Fruit fly (Drosophila melanogaster) whole organism, embryonic: Measurements from ENCODE around the gene CG11550.

Source experiments
- Bgb ChIP-seq: fragments of 200-800 bp; sonication (Bioruptor generic); IDR thresholded peaks from 2 replicates; pipeline ENCODE4 v1.3.6; 2022; ENCODE audit warnings: missing biosample characterization, missing genetic modification characterization; ENCODE audit not compliant: partially characterized antibody
- BtbVII ChIP-seq: fragments of 200-800 bp; sonication (Bioruptor generic); optimal IDR thresholded peaks from 3 replicates; lab custom pipeline; 2017; ENCODE audit warnings: missing biosample characterization, mild to moderate bottlenecking, missing genetic modification characterization
- CG12071 ChIP-seq: fragments of 200-800 bp; sonication (Bioruptor generic); optimal IDR thresholded peaks from 3 replicates; lab custom pipeline; 2018; ENCODE audit warnings: missing biosample characterization, mild to moderate bottlenecking, missing genetic modification characterization
- CG1233 ChIP-seq: fragments of 200-800 bp; sonication (Bioruptor generic); optimal IDR thresholded peaks from 4 replicates; lab custom pipeline; 2018; ENCODE audit warnings: missing biosample characterization, mild to moderate bottlenecking, missing genetic modification characterization
- CG13775 ChIP-seq: fragments of 200-800 bp; sonication (Bioruptor generic); optimal IDR thresholded peaks from 3 replicates; lab custom pipeline; 2017; ENCODE audit warnings: missing biosample characterization, mild to moderate bottlenecking, missing genetic modification characterization
- CG14710 ChIP-seq: fragments of 200-800 bp; sonication (Bioruptor generic); optimal IDR thresholded peaks from 3 replicates; lab custom pipeline; 2019; ENCODE audit warnings: missing biosample characterization, mild to moderate bottlenecking, missing genetic modification characterization, moderate library complexity
- CG16813 ChIP-seq: fragments of 200-800 bp; sonication (Bioruptor generic); IDR thresholded peaks from 3 replicates; pipeline ENCODE4 v1.3.6; 2022; ENCODE audit warnings: missing biosample characterization, missing genetic modification characterization; ENCODE audit not compliant: partially characterized antibody
- CG17385 ChIP-seq: fragments of 200-800 bp; sonication (Bioruptor generic); optimal IDR thresholded peaks from 3 replicates; lab custom pipeline; 2018; ENCODE audit warnings: missing biosample characterization, mild to moderate bottlenecking, missing genetic modification characterization
- CG17612 ChIP-seq: fragments of 200-800 bp; sonication (Bioruptor generic); IDR thresholded peaks from 2 replicates; pipeline ENCODE4 v1.3.6; 2022; ENCODE audit warnings: missing biosample characterization, missing genetic modification characterization
- CG18764 ChIP-seq: fragments of 200-800 bp; sonication (Bioruptor generic); optimal IDR thresholded peaks from 3 replicates; lab custom pipeline; 2016; ENCODE audit warnings: missing biosample characterization, missing genetic modification characterization
- CG30403 ChIP-seq: fragments of 200-800 bp; sonication (Bioruptor generic); optimal IDR thresholded peaks from 3 replicates; lab custom pipeline; 2016; ENCODE audit warnings: missing biosample characterization, missing genetic modification characterization
- CG31365 ChIP-seq: fragments of 200-800 bp; sonication (Bioruptor generic); optimal IDR thresholded peaks from 2 replicates; lab custom pipeline; 2018; ENCODE audit warnings: missing biosample characterization, mild to moderate bottlenecking, missing genetic modification characterization
- CG31441 ChIP-seq: fragments of 200-800 bp; sonication (Bioruptor generic); IDR thresholded peaks from 2 replicates; pipeline ENCODE4 v1.3.6; 2022; ENCODE audit warnings: missing biosample characterization, missing genetic modification characterization
- CG4360 ChIP-seq: fragments of 200-800 bp; sonication (Bioruptor generic); IDR thresholded peaks from 2 replicates; pipeline ENCODE4 v1.3.6; 2022; ENCODE audit warnings: missing biosample characterization, missing genetic modification characterization
- CG5953 ChIP-seq: fragments of 200-800 bp; sonication (Bioruptor generic); IDR thresholded peaks from 2 replicates; pipeline ENCODE4 v1.3.6; 2022; ENCODE audit warnings: missing biosample characterization, missing genetic modification characterization
- CG8765 ChIP-seq: fragments of 200-800 bp; sonication (Bioruptor generic); IDR thresholded peaks from 2 replicates; pipeline ENCODE4 v1.3.6; 2022; ENCODE audit warnings: missing biosample characterization, missing genetic modification characterization
- Dip2 ChIP-seq: fragments of 200-800 bp; sonication (Bioruptor generic); IDR thresholded peaks from 2 replicates; pipeline ENCODE4 v1.3.6; 2022; ENCODE audit warnings: missing biosample characterization, missing genetic modification characterization
- Dll ChIP-seq: fragments of 200-800 bp; sonication (Bioruptor generic); IDR thresholded peaks from 4 replicates; pipeline ENCODE4 v1.3.6; 2022; ENCODE audit warnings: missing biosample characterization, missing genetic modification characterization; ENCODE audit not compliant: partially characterized antibody
- Dp ChIP-seq: fragments of 200-800 bp; sonication (Bioruptor generic); optimal IDR thresholded peaks from 2 replicates; lab custom pipeline; 2018; ENCODE audit warnings: missing biosample characterization, mild to moderate bottlenecking, missing genetic modification characterization, moderate library complexity
- Ets65A ChIP-seq: fragments of 200-800 bp; sonication (Bioruptor generic); peaks from one replicate; lab custom pipeline; 2016; ENCODE audit warnings: missing biosample characterization, missing genetic modification characterization
- Hand ChIP-seq: fragments of 200-800 bp; sonication (Bioruptor generic); optimal IDR thresholded peaks from 2 replicates; lab custom pipeline; 2017; ENCODE audit warnings: mild to moderate bottlenecking, missing biosample characterization, missing genetic modification reagents, missing genetic modification characterization
- HmgZ ChIP-seq: fragments of 200-800 bp; sonication (Bioruptor generic); optimal IDR thresholded peaks from 2 replicates; lab custom pipeline; 2018; ENCODE audit warnings: missing biosample characterization, mild to moderate bottlenecking, missing genetic modification characterization
- Meics ChIP-seq: fragments of 200-800 bp; sonication (Bioruptor generic); optimal IDR thresholded peaks from 2 replicates; lab custom pipeline; 2017; ENCODE audit warnings: missing biosample characterization, mild to moderate bottlenecking, missing genetic modification characterization
- Mes4 ChIP-seq: fragments of 200-800 bp; sonication (Bioruptor generic); optimal IDR thresholded peaks from 2 replicates; lab custom pipeline; 2016; ENCODE audit warnings: missing biosample characterization, missing genetic modification characterization
- Neu2 ChIP-seq: fragments of 200-800 bp; sonication (Bioruptor generic); optimal IDR thresholded peaks from 3 replicates; lab custom pipeline; 2016; ENCODE audit warnings: missing biosample characterization, missing genetic modification characterization, borderline replicate concordance
- Usf ChIP-seq: fragments of 200-800 bp; sonication (Bioruptor generic); optimal IDR thresholded peaks from 2 replicates; lab custom pipeline; 2017; ENCODE audit warnings: missing genotype, missing biosample characterization, missing genetic modification characterization
- ab ChIP-seq: fragments of 200-800 bp; sonication (Bioruptor generic); optimal IDR thresholded peaks from 2 replicates; lab custom pipeline; 2016; ENCODE audit warnings: missing biosample characterization, missing genetic modification characterization
- ase ChIP-seq: fragments of 200-800 bp; sonication (Bioruptor generic); IDR thresholded peaks from 3 replicates; pipeline ENCODE4 v1.3.6; 2022; ENCODE audit warnings: missing biosample characterization, missing genetic modification characterization
- cg ChIP-seq: fragments of 200-800 bp; sonication (Bioruptor generic); optimal IDR thresholded peaks from 3 replicates; lab custom pipeline; 2019; ENCODE audit warnings: missing biosample characterization, mild to moderate bottlenecking, missing genetic modification characterization, moderate library complexity
- chinmo ChIP-seq: fragments of 200-800 bp; sonication (Bioruptor generic); IDR thresholded peaks from 4 replicates; pipeline ENCODE4 v1.3.6; 2022; ENCODE audit warnings: missing biosample characterization, missing genetic modification characterization; ENCODE audit not compliant: partially characterized antibody
- crol ChIP-seq: fragments of 200-800 bp; sonication (Bioruptor generic); IDR thresholded peaks from 2 replicates; pipeline ENCODE4 v1.3.6; 2022; ENCODE audit warnings: missing biosample characterization, missing genetic modification characterization
- cwo ChIP-seq: fragments of 200-800 bp; sonication (Bioruptor generic); optimal IDR thresholded peaks from 3 replicates; lab custom pipeline; 2017; ENCODE audit warnings: missing biosample characterization, missing genetic modification characterization, mild to moderate bottlenecking, moderate library complexity, missing genetic modification reagents
- dmrt11E ChIP-seq: fragments of 200-800 bp; sonication (Bioruptor generic); optimal IDR thresholded peaks from 3 replicates; lab custom pipeline; 2018; ENCODE audit warnings: missing biosample characterization, mild to moderate bottlenecking, missing genetic modification characterization, moderate library complexity
- en ChIP-seq: fragments of 200-800 bp; sonication (Bioruptor generic); optimal IDR thresholded peaks from 2 replicates; lab custom pipeline; 2016; ENCODE audit warnings: missing biosample characterization, missing genetic modification characterization
- ewg ChIP-seq: fragments of 200-800 bp; sonication (Bioruptor generic); optimal IDR thresholded peaks from 3 replicates; lab custom pipeline; 2017; ENCODE audit warnings: mild to moderate bottlenecking, missing biosample characterization, missing genetic modification reagents, missing genetic modification characterization
- grau ChIP-seq: fragments of 200-800 bp; optimal IDR thresholded peaks from 3 replicates; lab custom pipeline; 2019; ENCODE audit warnings: missing biosample characterization, mild to moderate bottlenecking, missing genetic modification characterization, moderate library complexity
- lola ChIP-seq, 3 experiments: fragments of >200 bp in 2 of 3; fragments of 200-800 bp in 1 of 3; sonication (Bioruptor generic) in 1 of 3; optimal IDR thresholded peaks; 2 replicates each; lab custom pipeline; 2017 to 2019; ENCODE audit warnings: missing biosample characterization in 3 of 3, missing genetic modification characterization in 3 of 3, mild to moderate bottlenecking in 1 of 3, moderate library complexity in 1 of 3
- mld ChIP-seq: fragments of 200-800 bp; sonication (Bioruptor generic); IDR thresholded peaks from 3 replicates; pipeline ENCODE4 v1.3.6; 2022; ENCODE audit warnings: missing biosample characterization, missing genetic modification characterization; ENCODE audit not compliant: partially characterized antibody
- org-1 ChIP-seq: fragments of 200-800 bp; sonication (Bioruptor generic); optimal IDR thresholded peaks from 2 replicates; lab custom pipeline; 2017; ENCODE audit warnings: missing biosample characterization, missing genetic modification characterization
- peb ChIP-seq: fragments of 200-800 bp; sonication (Bioruptor generic); IDR thresholded peaks from 2 replicates; pipeline ENCODE4 v1.3.6; 2022; ENCODE audit warnings: missing biosample characterization, missing genetic modification characterization
- so ChIP-seq: fragments of 200-800 bp; sonication (Bioruptor generic); IDR thresholded peaks from 3 replicates; pipeline ENCODE4 v1.3.6; 2022; ENCODE audit warnings: missing biosample characterization, missing genetic modification characterization
- tap ChIP-seq: fragments of 200-800 bp; optimal IDR thresholded peaks from 3 replicates; lab custom pipeline; 2019; ENCODE audit warnings: missing biosample characterization, mild to moderate bottlenecking, missing genetic modification characterization, moderate library complexity
- tgo ChIP-seq: fragments of 200-800 bp; sonication (Bioruptor generic); IDR thresholded peaks from 3 replicates; pipeline ENCODE4 v1.3.6; 2022; ENCODE audit warnings: missing biosample characterization, missing genetic modification characterization
- tll ChIP-seq, 2 experiments: fragments of 200-800 bp in 1 of 2; fragments of >200 bp in 1 of 2; sonication (Bioruptor generic) in 1 of 2; optimal IDR thresholded peaks; 2 replicates each; lab custom pipeline; 2017 to 2019; ENCODE audit warnings: missing biosample characterization in 2 of 2, missing genetic modification characterization in 2 of 2, mild to moderate bottlenecking in 1 of 2, moderate library complexity in 1 of 2
- twi ChIP-seq: fragments of 200-800 bp; optimal IDR thresholded peaks from 2 replicates; lab custom pipeline; 2019; ENCODE audit warnings: missing biosample characterization, mild to moderate bottlenecking, missing genetic modification characterization, moderate library complexity
- vfl ChIP-seq: fragments of 200-800 bp; sonication (Bioruptor generic); optimal IDR thresholded peaks from 2 replicates; lab custom pipeline; 2016; ENCODE audit warnings: missing biosample characterization, missing genetic modification characterization
- zf30C ChIP-seq: fragments of 200-800 bp; sonication (Bioruptor generic); optimal IDR thresholded peaks from 3 replicates; lab custom pipeline; 2018; ENCODE audit warnings: missing biosample characterization, mild to moderate bottlenecking, missing genetic modification characterization

The CG11550 gene

dm6 chr3R:31689727-31690126 lies 10.0 kb upstream of the CG11550 start (continued):
- no peak for TF ChIP-seq ase (GFP tag; lab: Robert Waterston, UW)
- no peak for TF ChIP-seq Dll
- TF ChIP-seq Hand (GFP tag; lab: Kevin White, UChicago) = no peak
- TF ChIP-seq org-1 (GFP tag; lab: Kevin White, UChicago) = no peak
- TF ChIP-seq zf30C (GFP tag; lab: Kevin White, UChicago) = no peak
- TF ChIP-seq tgo (GFP tag; lab: Robert Waterston, UW) = no peak
- no peak for TF ChIP-seq Dip2 (GFP tag; lab: Robert Waterston, UW)
- TF ChIP-seq CG17612 (GFP tag; lab: Robert Waterston, UW) = no peak

DNA sequence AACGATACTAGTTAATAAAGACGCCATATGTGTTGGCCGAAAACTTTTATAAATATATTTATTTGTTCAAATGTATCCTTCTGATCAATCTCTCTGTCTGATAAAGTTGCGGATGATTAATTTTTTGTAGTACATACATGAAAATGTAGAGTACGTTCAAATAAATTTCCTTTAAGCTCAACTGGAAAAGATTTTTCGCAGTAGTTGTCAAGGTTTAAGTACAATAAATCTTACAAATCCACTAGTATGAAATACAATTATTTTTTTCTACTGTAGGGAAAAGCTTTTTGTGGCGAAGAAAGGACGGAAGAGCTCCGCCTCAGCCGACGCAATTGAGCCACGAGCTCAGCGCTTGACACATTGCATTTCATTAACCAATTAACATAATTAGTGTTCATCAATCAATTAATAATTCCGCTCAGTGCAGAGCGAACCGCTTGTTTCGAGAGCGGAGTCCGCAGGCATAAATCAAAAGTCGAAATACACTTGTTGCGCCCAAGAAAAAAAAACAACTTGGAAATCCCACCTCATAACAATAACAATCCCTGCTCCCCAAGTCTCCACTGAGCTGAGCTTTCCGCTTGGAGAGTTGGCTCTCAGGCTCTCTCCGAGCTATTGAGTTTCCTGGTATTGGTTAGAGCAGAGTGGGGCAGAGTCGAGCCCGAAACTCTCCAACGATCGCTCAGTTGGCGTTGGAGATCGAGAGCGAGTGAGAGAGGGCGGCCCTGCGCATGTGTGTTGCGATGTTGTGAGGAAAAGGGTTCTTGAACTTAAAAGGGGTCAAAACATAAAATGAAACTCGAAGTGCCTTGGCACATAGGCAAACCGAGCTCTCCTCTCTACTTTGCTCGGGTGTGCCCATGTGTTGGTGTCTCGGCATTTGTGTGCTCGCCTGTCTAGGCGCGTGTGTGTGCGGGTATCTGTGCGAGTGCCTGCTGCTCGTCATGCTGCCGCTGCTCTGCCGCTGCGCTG lies 9.3 kb upstream of the CG11550 start:
- TF ChIP-seq tll (GFP tag; optimal IDR thresholded peaks at IDR 0.05; lab: Kevin White, UChicago) (no peak), CG30403 (GFP tag; lab: Kevin White, UChicago) (peak; percentile 15), CG18764 (GFP tag; lab: Kevin White, UChicago) (no peak), chinmo (GFP tag; lab: Robert Waterston, UW) (peak; percentile 83; the same call in 3 of the 4 replicates), crol (GFP tag; lab: Robert Waterston, UW) (0 out of 2 replicates have a peak, but pooled peaks have one; percentile 42), CG12071 (GFP tag; lab: Kevin White, UChicago) (no peak), grau (tag; lab: Kevin White, UChicago) (peak; percentile 64), CG13775 (GFP tag; lab: Kevin White, UChicago) (no peak), CG31365 (tag; lab: Kevin White, UChicago) (no peak), cg (peak; percentile 93), Meics (GFP tag; lab: Kevin White, UChicago) (no peak), Neu2 (GFP tag; lab: Kevin White, UChicago) (no peak), Dp (GFP tag; lab: Kevin White, UChicago) (no peak), Ets65A (GFP tag; lab: Kevin White, UChicago) (no peak), Mes4 (no peak), tap (tag; lab: Kevin White, UChicago) (no peak), HmgZ (no peak), CG4360 (GFP tag; lab: Robert Waterston, UW) (no peak; the same call in 1 of the 2 replicates), mld (GFP tag; lab: Robert Waterston, UW) (no peak), ewg (GFP tag; lab: Kevin White, UChicago) (no peak), CG31441 (GFP tag; lab: Robert Waterston, UW) (peak; percentile 31; the same call in 1 of the 2 replicates), vfl (GFP tag; lab: Kevin White, UChicago) (no peak), so (GFP tag; lab: Robert Waterston, UW) (no peak), CG16813 (GFP tag; lab: Robert Waterston, UW) (no peak), peb (GFP tag; lab: Robert Waterston, UW) (no peak), ab (GFP tag; lab: Kevin White, UChicago) (no peak), dmrt11E (tag; lab: Kevin White, UChicago) (no peak), lola (GFP tag; optimal IDR thresholded peaks at IDR 0.05; lab: Kevin White, UChicago) (peak in 1 of 3 experiments; percentile 16), Usf (GFP tag; lab: Kevin White, UChicago) (no peak), CG17385 (GFP tag; lab: Kevin White, UChicago) (peak; percentile 10), BtbVII (no peak), CG5953 (GFP tag; lab: Robert Waterston, UW) (no peak), CG8765 (no peak), Bgb (GFP tag; lab: Robert Waterston, UW) (no peak), twi (tag; lab: Kevin White, UChicago) (peak; percentile 51), cwo (GFP tag; lab: Kevin White, UChicago) (no peak), en (GFP tag; lab: Kevin White, UChicago) (no peak), CG14710 (tag; lab: Kevin White, UChicago) (no peak), CG1233 (GFP tag; lab: Kevin White, UChicago) (no peak)
